Worm (Caenorhabditis elegans) whole organism, L4 larva: Measurements from ENCODE around the gene let-805.

Experiments used
- D1046.2 ChIP-seq: fragments of 200-800 bp; sonication (Bioruptor generic); IDR thresholded peaks from 2 replicates; pipeline ENCODE4 v1.3.6; 2022; ENCODE audit warnings: missing genetic modification characterization, missing compliant biosample characterization
- F10B5.3 ChIP-seq: sonication (generic microtip); optimal IDR thresholded peaks from 2 replicates; lab custom pipeline; 2016; ENCODE audit warnings: mild to moderate bottlenecking, missing genetic modification characterization, missing compliant biosample characterization
- F49E8.2 ChIP-seq: sonication (generic microtip); optimal IDR thresholded peaks from 2 replicates; lab custom pipeline; 2016; ENCODE audit warnings: missing compliant biosample characterization, mild to moderate bottlenecking, missing genetic modification characterization, borderline replicate concordance
- R02D3.7 ChIP-seq: fragments of 150-350 bp; sonication (generic microtip); optimal IDR thresholded peaks from 3 replicates; lab custom pipeline; 2014; ENCODE audit warnings: missing biosample characterization, missing genetic modification characterization
- T26A8.4 ChIP-seq: fragments of 200-800 bp; sonication (Bioruptor generic); IDR thresholded peaks from 2 replicates; pipeline ENCODE4 v1.3.6; 2022; ENCODE audit warnings: missing genetic modification characterization, missing compliant biosample characterization
- Y48G9A.11 ChIP-seq: fragments of 200-800 bp; sonication (Bioruptor generic); IDR thresholded peaks from 2 replicates; pipeline ENCODE4 v1.3.6; 2022; ENCODE audit warnings: missing genetic modification reagents, missing genetic modification characterization, missing compliant biosample characterization
- Y75B8A.6 ChIP-seq: fragments of 200-800 bp; sonication (Bioruptor generic); IDR thresholded peaks from 2 replicates; pipeline ENCODE4 v1.3.6; 2022; ENCODE audit warnings: missing genetic modification reagents, missing genetic modification characterization, missing compliant biosample characterization
- aha-1 ChIP-seq: fragments of 150-350 bp; peaks from one replicate; lab custom pipeline; 2014; ENCODE audit warnings: missing biosample characterization, missing genetic modification characterization
- ama-1 ChIP-seq: fragments of 150-350 bp; optimal IDR thresholded peaks from 2 replicates; lab custom pipeline; 2014; ENCODE audit warnings: inconsistent platforms, mixed read lengths
- arid-1 ChIP-seq: fragments of 200-800 bp; sonication (Bioruptor generic); conservative IDR thresholded peaks from 2 replicates; pipeline ENCODE4 v1.3.6; 2022; ENCODE audit warnings: missing genetic modification reagents, missing genetic modification characterization, missing compliant biosample characterization
- cey-2 ChIP-seq: sonication (generic microtip); optimal IDR thresholded peaks from 3 replicates; lab custom pipeline; 2017; ENCODE audit warnings: missing genetic modification characterization, mild to moderate bottlenecking, missing compliant biosample characterization, antibody characterized with exemption, borderline replicate concordance; ENCODE audit not compliant: insufficient read depth
- daf-16 ChIP-seq, 3 experiments: sonication (generic microtip); optimal IDR thresholded peaks; 2 replicates each; lab custom pipeline; 2016 to 2017; ENCODE audit warnings: missing genetic modification characterization in 3 of 3, missing genetic modification reagents in 3 of 3, mild to moderate bottlenecking in 2 of 3, missing compliant biosample characterization in 2 of 3, missing biosample characterization in 1 of 3, moderate library complexity in 1 of 3
- daf-8 ChIP-seq: fragments of 200-800 bp; sonication (Bioruptor generic); IDR thresholded peaks from 2 replicates; pipeline ENCODE4 v1.3.6; 2022; ENCODE audit warnings: missing genetic modification characterization, missing compliant biosample characterization
- dmd-6 ChIP-seq: fragments of 200-800 bp; sonication (Bioruptor generic); IDR thresholded peaks from 2 replicates; pipeline ENCODE4 v1.3.6; 2022; ENCODE audit warnings: missing genetic modification reagents, missing genetic modification characterization, missing compliant biosample characterization
- dmd-8 ChIP-seq: fragments of 200-800 bp; sonication (Bioruptor generic); IDR thresholded peaks from 2 replicates; pipeline ENCODE4 v1.3.6; 2022; ENCODE audit warnings: missing genetic modification characterization, missing compliant biosample characterization
- dve-1 ChIP-seq: sonication (generic microtip); optimal IDR thresholded peaks from 2 replicates; lab custom pipeline; 2017; ENCODE audit warnings: antibody characterized with exemption, mild to moderate bottlenecking, missing genetic modification characterization, missing compliant biosample characterization; ENCODE audit not compliant: insufficient read depth
- gei-8 ChIP-seq: fragments of 200-800 bp; sonication (Bioruptor generic); optimal IDR thresholded peaks from 2 replicates; lab custom pipeline; 2018; ENCODE audit warnings: mild to moderate bottlenecking, missing genetic modification characterization, missing compliant biosample characterization
- hlh-11 ChIP-seq: fragments of 200-800 bp; sonication (Bioruptor generic); optimal IDR thresholded peaks from 2 replicates; lab custom pipeline; 2018; ENCODE audit warnings: mild to moderate bottlenecking, missing genetic modification characterization, missing compliant biosample characterization
- hlh-30 ChIP-seq: sonication (generic microtip); optimal IDR thresholded peaks from 2 replicates; lab custom pipeline; 2017; ENCODE audit warnings: antibody characterized with exemption, mild to moderate bottlenecking, missing genetic modification characterization, missing compliant biosample characterization; ENCODE audit not compliant: insufficient read depth
- lim-7 ChIP-seq: fragments of 200-800 bp; sonication (Bioruptor generic); IDR thresholded peaks from 2 replicates; pipeline ENCODE4 v1.3.6; 2022; ENCODE audit warnings: missing genetic modification characterization, missing compliant biosample characterization
- lin-13 ChIP-seq: fragments of 150-350 bp; optimal IDR thresholded peaks from 2 replicates; lab custom pipeline; 2014; ENCODE audit warnings: missing biosample characterization, missing genetic modification reagents, missing genetic modification characterization
- lin-38 ChIP-seq: fragments of 200-800 bp; sonication (Bioruptor generic); IDR thresholded peaks from 2 replicates; pipeline ENCODE4 v1.3.6; 2022; ENCODE audit warnings: missing genetic modification reagents, missing genetic modification characterization, missing compliant biosample characterization
- lin-39 ChIP-seq: fragments of 150-350 bp; optimal IDR thresholded peaks from 2 replicates; lab custom pipeline; 2014; ENCODE audit warnings: missing biosample characterization, missing genetic modification reagents, missing genetic modification characterization
- lir-3 ChIP-seq: sonication (generic microtip); optimal IDR thresholded peaks from 2 replicates; lab custom pipeline; 2016; ENCODE audit warnings: mild to moderate bottlenecking, missing genetic modification characterization, missing compliant biosample characterization
- lsy-2 ChIP-seq, 2 experiments: fragments of 150-350 bp in 1 of 2; sonication (generic microtip) in 1 of 2; optimal IDR thresholded peaks; 2 replicates each; lab custom pipeline; 2014 to 2017; ENCODE audit warnings: missing biosample characterization in 2 of 2, missing genetic modification characterization in 2 of 2
- mdl-1 ChIP-seq, 2 experiments: fragments of 150-350 bp in 1 of 2; sonication (generic microtip) in 1 of 2; optimal IDR thresholded peaks; 2 replicates each; lab custom pipeline; 2014 to 2017; ENCODE audit warnings: missing biosample characterization in 2 of 2, missing genetic modification characterization in 2 of 2
- mxl-2 ChIP-seq: fragments of 200-800 bp; sonication (Bioruptor generic); conservative IDR thresholded peaks from 2 replicates; pipeline ENCODE4 v1.3.6; 2022; ENCODE audit warnings: missing genetic modification reagents, missing genetic modification characterization, missing compliant biosample characterization
- nhr-102 ChIP-seq: sonication (generic microtip); optimal IDR thresholded peaks from 2 replicates; lab custom pipeline; 2016; ENCODE audit warnings: mild to moderate bottlenecking, missing genetic modification characterization, moderate library complexity, missing compliant biosample characterization
- nhr-77 ChIP-seq: fragments of 150-350 bp; optimal IDR thresholded peaks from 2 replicates; lab custom pipeline; 2014; ENCODE audit warnings: missing biosample characterization, missing genetic modification characterization
- pha-4 ChIP-seq, 2 experiments: fragments of 150-350 bp in 1 of 2; fragments of 200-800 bp in 1 of 2; sonication (Bioruptor generic) in 1 of 2; IDR thresholded peaks in 1 of 2; optimal IDR thresholded peaks in 1 of 2; 2 replicates each; pipeline versions ENCODE4 v1.3.6 to Lab custom; 2014 to 2022; ENCODE audit warnings: missing genetic modification characterization in 2 of 2, missing genetic modification reagents in 2 of 2, missing biosample characterization in 1 of 2, missing compliant biosample characterization in 1 of 2
- php-3 ChIP-seq: fragments of 200-800 bp; sonication (Bioruptor generic); IDR thresholded peaks from 2 replicates; pipeline ENCODE4 v1.3.6; 2022; ENCODE audit warnings: missing genetic modification reagents, missing genetic modification characterization, missing compliant biosample characterization
- tra-1 ChIP-seq: fragments of 200-800 bp; sonication (Bioruptor generic); IDR thresholded peaks from 2 replicates; pipeline ENCODE4 v1.3.6; 2022; ENCODE audit warnings: missing genetic modification reagents, missing genetic modification characterization, missing compliant biosample characterization
- unc-130 ChIP-seq: sonication (generic microtip); optimal IDR thresholded peaks from 2 replicates; lab custom pipeline; 2016; ENCODE audit warnings: missing genetic modification reagents, missing genetic modification characterization, missing compliant biosample characterization
- unc-62 ChIP-seq, 3 experiments: fragments of 150-350 bp in 1 of 3; sonication (generic microtip); optimal IDR thresholded peaks in 2 of 3; peaks in 1 of 3; 1 replicate in 1 of 3; 2 replicates in 2 of 3; lab custom pipeline; 2014 to 2017; ENCODE audit warnings: missing biosample characterization in 3 of 3, missing genetic modification characterization in 3 of 3, missing genetic modification reagents in 3 of 3, missing genotype in 1 of 3
- vab-7 ChIP-seq: fragments of 200-800 bp; sonication (Bioruptor generic); IDR thresholded peaks from 2 replicates; pipeline ENCODE4 v1.3.6; 2022; ENCODE audit warnings: missing genetic modification reagents, missing genetic modification characterization, missing compliant biosample characterization
- zfp-3 ChIP-seq: fragments of 200-800 bp; sonication (Bioruptor generic); conservative IDR thresholded peaks from 2 replicates; pipeline ENCODE4 v1.3.6; 2022; ENCODE audit warnings: missing genetic modification reagents, missing genetic modification characterization, missing compliant biosample characterization
- zip-11 ChIP-seq: fragments of 200-800 bp; sonication (Bioruptor generic); IDR thresholded peaks from 2 replicates; pipeline ENCODE4 v1.3.6; 2022; ENCODE audit warnings: missing genetic modification characterization, missing compliant biosample characterization
- zip-2 ChIP-seq: fragments of 150-350 bp; optimal IDR thresholded peaks from 2 replicates; lab custom pipeline; 2014; ENCODE audit warnings: missing biosample characterization, missing genetic modification characterization
- ztf-11 ChIP-seq: fragments of 150-350 bp; optimal IDR thresholded peaks from 2 replicates; lab custom pipeline; 2014; ENCODE audit warnings: missing biosample characterization, missing genetic modification characterization
- ztf-7 ChIP-seq: fragments of 150-350 bp; optimal IDR thresholded peaks from 2 replicates; lab custom pipeline; 2014; ENCODE audit warnings: missing biosample characterization, missing genetic modification characterization

Gene let-805

ce11 chrIII:2711527-2711926 is 53.6 kb downstream of the let-805 start (continued):
- TF ChIP-seq Y48G9A.11 (GFP tag; lab: Robert Waterston, UW) = peak; percentile 31; the same call in 1 of the 2 replicates
- TF ChIP-seq pha-4 (GFP tag; IDR thresholded peaks at IDR 0.05; lab: Robert Waterston, UW) = peak; percentile 49; the same call in 1 of the 2 replicates
- no peak for TF ChIP-seq pha-4 (tag; optimal IDR thresholded peaks at IDR 0.05; lab: Kevin White, UChicago)
- 0 out of 2 replicates have a peak, but pooled peaks have one; percentile 61 for TF ChIP-seq dmd-8
- no peak for TF ChIP-seq hlh-30 (tag; lab: Kevin White, UChicago)
- peak; percentile 42 for TF ChIP-seq unc-130 (GFP tag; lab: Kevin White, UChicago)
- peak in 1 of 2 experiments; percentile 91 for TF ChIP-seq unc-62 (GFP tag; optimal IDR thresholded peaks at IDR 0.05 in 1 of 2; lab: Kevin White, UChicago)
- TF ChIP-seq unc-62 (tag; optimal IDR thresholded peaks at IDR 0.05; lab: Kevin White, UChicago) = no peak
- TF ChIP-seq T26A8.4 (GFP tag; lab: Robert Waterston, UW) = no peak
- TF ChIP-seq lin-13 = peak; percentile 22
- TF ChIP-seq, all 104 proteins: peak for 14

DNA sequence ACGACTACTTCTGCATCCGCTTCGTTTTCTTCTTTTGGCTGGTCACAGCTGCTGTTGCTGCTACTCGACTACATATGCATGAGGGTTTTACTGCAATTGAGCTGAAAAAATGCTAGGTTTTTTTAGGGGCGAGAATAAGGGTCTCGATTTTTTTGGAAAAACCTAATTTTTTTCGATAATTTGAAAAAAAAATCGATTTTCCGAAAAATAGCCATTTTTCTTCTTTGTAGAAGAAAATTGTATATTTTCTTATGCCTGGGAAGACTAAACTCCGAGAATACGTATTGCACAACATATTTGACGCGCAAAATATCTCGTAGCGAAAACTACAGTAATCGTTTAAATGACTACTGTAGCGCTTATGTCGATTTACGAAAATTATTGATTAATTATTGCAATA is 58.6 kb downstream of the let-805 start, which contains the start of gene tmem-132:
TSS of gene tmem-132 (minus strand) at position 101 of the 400 bp plus-strand sequence.
- TF ChIP-seq tra-1 (GFP tag; lab: Robert Waterston, UW) (0 out of 2 replicates have a peak, but pooled peaks have one; percentile 15), zfp-3 (GFP tag; lab: Robert Waterston, UW) (no peak)

- no peak for TF ChIP-seq lim-7 (GFP tag; lab: Robert Waterston, UW)
- no peak for TF ChIP-seq daf-8 (GFP tag; lab: Robert Waterston, UW)
- no peak for TF ChIP-seq Y48G9A.11 (GFP tag; lab: Robert Waterston, UW)
- no peak for TF ChIP-seq tra-1 (GFP tag; lab: Robert Waterston, UW)
- no peak for TF ChIP-seq zip-2
- no peak for TF ChIP-seq ztf-7 (tag; lab: Kevin White, UChicago)
- no peak for TF ChIP-seq cey-2 (tag; lab: Kevin White, UChicago)
- TF ChIP-seq arid-1 = no peak
- no peak for TF ChIP-seq zip-11 (GFP tag; lab: Robert Waterston, UW)
- no peak for TF ChIP-seq mxl-2 (GFP tag; lab: Robert Waterston, UW)
- no peak for TF ChIP-seq T26A8.4 (GFP tag; lab: Robert Waterston, UW)
- TF ChIP-seq R02D3.7 (tag; lab: Kevin White, UChicago) = no peak
- no peak for TF ChIP-seq php-3 (GFP tag; lab: Robert Waterston, UW)
- no peak for TF ChIP-seq pha-4 (GFP tag; IDR thresholded peaks at IDR 0.05; lab: Robert Waterston, UW)
- no peak for TF ChIP-seq pha-4 (tag; optimal IDR thresholded peaks at IDR 0.05; lab: Kevin White, UChicago)
- no peak for TF ChIP-seq lin-39 (tag; lab: Kevin White, UChicago)
- TF ChIP-seq F49E8.2 = no peak
- no peak for TF ChIP-seq nhr-102 (tag; lab: Kevin White, UChicago)
Observed at ce11 chrIII:2724992-2725220, 67.0 kb downstream of the let-805 start, which contains the start of gene Y71H2AM.11. TSS of gene Y71H2AM.11 (minus strand) at chrIII:2725092.

DNA sequence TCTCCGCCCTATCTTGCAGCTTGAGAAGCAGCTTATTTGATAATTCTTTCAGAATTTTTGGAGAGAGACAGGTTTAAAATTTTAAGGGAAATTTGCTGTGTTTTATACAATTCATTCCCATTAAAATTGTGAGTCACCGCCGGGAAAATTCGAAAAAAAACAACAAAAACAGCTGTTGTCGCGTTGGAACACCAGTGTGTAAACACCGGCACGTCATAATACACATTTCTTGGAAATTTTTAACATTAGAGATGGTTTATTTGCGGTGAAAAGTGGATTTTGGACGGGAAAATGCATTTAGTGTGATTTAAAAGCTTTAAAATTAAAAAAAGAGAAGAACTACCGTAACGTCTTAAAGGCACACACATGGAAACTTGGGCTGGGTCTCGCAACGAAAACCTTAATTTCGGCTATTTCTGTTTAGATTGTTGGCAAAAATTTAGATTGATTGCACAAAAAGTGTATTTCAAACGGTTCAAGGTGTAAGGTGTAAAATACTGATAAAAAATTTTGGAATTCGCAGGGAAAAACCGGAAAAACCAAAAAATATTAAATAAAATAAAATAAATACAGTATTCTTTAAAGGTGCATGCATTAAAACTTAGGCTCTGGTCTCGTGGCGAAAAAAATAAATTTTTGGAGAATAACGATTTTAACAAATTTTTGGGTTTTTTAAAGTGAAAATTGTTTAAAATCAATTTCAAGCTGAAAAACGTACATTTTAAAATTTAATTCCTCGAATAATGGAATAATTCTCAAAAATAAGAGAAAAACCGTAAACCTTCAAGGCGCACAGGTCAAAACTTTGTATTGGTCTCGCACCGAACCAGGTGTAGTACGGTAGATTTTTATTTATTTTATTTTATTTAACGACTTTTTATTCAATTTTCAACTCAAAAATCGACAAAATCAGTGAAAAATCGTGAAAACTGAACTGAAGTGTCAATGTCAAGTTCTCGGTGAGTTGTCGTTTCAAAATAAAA is 67.6 kb downstream of the let-805 start, which contains the start of gene cosa-1:
TSS of gene cosa-1 (plus strand) at position 896 of the 983 bp plus-strand sequence.
- TF ChIP-seq lir-3 (tag; lab: Kevin White, UChicago) (no peak), mdl-1 (tag; optimal IDR thresholded peaks at IDR 0.05; lab: Kevin White, UChicago) (no peak), ztf-11 (no peak), dmd-6 (no peak), ama-1 (no peak), lsy-2 (tag; optimal IDR thresholded peaks at IDR 0.05; lab: Kevin White, UChicago) (no peak), nhr-77 (tag; lab: Kevin White, UChicago) (no peak), aha-1 (tag; lab: Kevin White, UChicago) (no peak), vab-7 (no peak), F10B5.3 (tag; lab: Kevin White, UChicago) (no peak), lin-38 (0 out of 2 replicates have a peak, but pooled peaks have one; percentile 28), F49E8.2 (peak; percentile 86), D1046.2 (GFP tag; lab: Robert Waterston, UW) (no peak), gei-8 (GFP tag; lab: Kevin White, UChicago) (no peak), lin-39 (tag; lab: Kevin White, UChicago) (no peak), Y75B8A.6 (GFP tag; lab: Robert Waterston, UW) (no peak), zfp-3 (GFP tag; lab: Robert Waterston, UW) (no peak), php-3 (GFP tag; lab: Robert Waterston, UW) (no peak), dve-1 (tag; lab: Kevin White, UChicago) (peak; percentile 17), R02D3.7 (tag; lab: Kevin White, UChicago) (no peak), daf-16 (GFP tag; optimal IDR thresholded peaks at IDR 0.05; lab: Kevin White, UChicago) (peak in 1 of 2 experiments; percentile 13), daf-16 (tag; optimal IDR thresholded peaks at IDR 0.05; lab: Kevin White, UChicago) (no peak), hlh-11 (tag; lab: Kevin White, UChicago) (peak; percentile 69)
